Worm (Caenorhabditis elegans) whole organism, late embryonic: ENCODE results near the gene F25B4.8.

Experiments used
- C08G9.2 ChIP-seq: sonication (generic microtip); optimal IDR thresholded peaks from 2 replicates; lab custom pipeline; 2016; ENCODE audit warnings: mild to moderate bottlenecking, missing genetic modification characterization, moderate library complexity, missing compliant biosample characterization
- K02D7.2 ChIP-seq: sonication (generic microtip); optimal IDR thresholded peaks from 2 replicates; lab custom pipeline; 2017; ENCODE audit warnings: mild to moderate bottlenecking, missing genetic modification characterization, missing compliant biosample characterization
- K09A11.1 ChIP-seq: sonication (generic microtip); optimal IDR thresholded peaks from 2 replicates; lab custom pipeline; 2017; ENCODE audit warnings: antibody characterized with exemption, mild to moderate bottlenecking, missing genetic modification characterization, missing compliant biosample characterization; ENCODE audit not compliant: insufficient read depth
- T23F11.4 ChIP-seq: fragments of 200-800 bp; sonication (Bioruptor generic); optimal IDR thresholded peaks from 2 replicates; lab custom pipeline; 2018; ENCODE audit warnings: mild to moderate bottlenecking, missing genetic modification characterization, missing compliant biosample characterization
- ama-1 ChIP-seq: fragments of 150-350 bp; optimal IDR thresholded peaks from 2 replicates; lab custom pipeline; 2014
- ceh-2 ChIP-seq: sonication (generic microtip); optimal IDR thresholded peaks from 2 replicates; lab custom pipeline; 2016; ENCODE audit warnings: missing genotype, missing genetic modification characterization, missing compliant biosample characterization
- ceh-48 ChIP-seq: sonication (generic microtip); optimal IDR thresholded peaks from 2 replicates; lab custom pipeline; 2016; ENCODE audit warnings: missing genetic modification characterization, inconsistent platforms, missing compliant biosample characterization
- elt-2 ChIP-seq: sonication (generic microtip); optimal IDR thresholded peaks from 2 replicates; lab custom pipeline; 2016; ENCODE audit warnings: missing genetic modification reagents, missing genetic modification characterization, missing compliant biosample characterization
- ets-4 ChIP-seq: sonication (generic microtip); optimal IDR thresholded peaks from 2 replicates; lab custom pipeline; 2016; ENCODE audit warnings: missing genetic modification characterization, missing compliant biosample characterization
- fkh-10 ChIP-seq: fragments of 150-350 bp; optimal IDR thresholded peaks from 2 replicates; lab custom pipeline; 2014; ENCODE audit warnings: missing biosample characterization, missing genetic modification reagents, missing genetic modification characterization
- hlh-13 ChIP-seq: fragments of 200-800 bp; sonication (Bioruptor generic); optimal IDR thresholded peaks from 2 replicates; lab custom pipeline; 2018; ENCODE audit warnings: mild to moderate bottlenecking, missing genetic modification characterization, missing compliant biosample characterization
- hlh-6 ChIP-seq: sonication (generic microtip); optimal IDR thresholded peaks from 2 replicates; lab custom pipeline; 2016; ENCODE audit warnings: missing genotype, missing genetic modification characterization, missing compliant biosample characterization
- madf-2 ChIP-seq: sonication (generic microtip); optimal IDR thresholded peaks from 2 replicates; lab custom pipeline; 2017; ENCODE audit warnings: missing genetic modification characterization, missing compliant biosample characterization
- nfya-1 ChIP-seq: sonication (generic microtip); optimal IDR thresholded peaks from 2 replicates; lab custom pipeline; 2017; ENCODE audit warnings: missing genetic modification characterization, mild to moderate bottlenecking, missing compliant biosample characterization, antibody characterized with exemption, moderate library complexity
- nhr-232 ChIP-seq: sonication (generic microtip); optimal IDR thresholded peaks from 2 replicates; lab custom pipeline; 2016; ENCODE audit warnings: missing genetic modification characterization, missing compliant biosample characterization
- pax-1 ChIP-seq: fragments of 150-350 bp; optimal IDR thresholded peaks from 2 replicates; lab custom pipeline; 2014; ENCODE audit warnings: missing biosample characterization, missing genetic modification characterization
- ref-2 ChIP-seq: sonication (generic microtip); optimal IDR thresholded peaks from 2 replicates; lab custom pipeline; 2016; ENCODE audit warnings: missing genetic modification characterization, missing compliant biosample characterization
- tbx-7 ChIP-seq: sonication (generic microtip); optimal IDR thresholded peaks from 2 replicates; lab custom pipeline; 2016; ENCODE audit warnings: missing genotype, missing genetic modification characterization, missing compliant biosample characterization
- unc-55 ChIP-seq: sonication (generic microtip); optimal IDR thresholded peaks from 2 replicates; lab custom pipeline; 2017; ENCODE audit warnings: missing biosample characterization, missing genetic modification reagents, missing genetic modification characterization
- unc-86 ChIP-seq: sonication (generic microtip); optimal IDR thresholded peaks from 2 replicates; lab custom pipeline; 2016; ENCODE audit warnings: missing genetic modification characterization, missing compliant biosample characterization
- zip-5 ChIP-seq: sonication (generic microtip); optimal IDR thresholded peaks from 2 replicates; lab custom pipeline; 2016; ENCODE audit warnings: missing genetic modification characterization, missing compliant biosample characterization

The F25B4.8 gene

ce11 chrV:5647359-5647758 lies 44.2 kb downstream of the F25B4.8 start, which contains the start of gene C14C11.4:
Gene C14C11.4, plus strand, starts transcription at chrV:5647610.
- TF ChIP-seq tbx-7 (no peak), pax-1 (tag; lab: Kevin White, UChicago) (no peak), ceh-48 (no peak), zip-5 (tag; lab: Kevin White, UChicago) (no peak), fkh-10 (GFP tag; lab: Kevin White, UChicago) (no peak), ceh-2 (no peak), nfya-1 (no peak), T23F11.4 (GFP tag; lab: Kevin White, UChicago) (no peak), unc-55 (no peak), K09A11.1 (tag; lab: Kevin White, UChicago) (no peak), K02D7.2 (tag; lab: Kevin White, UChicago) (no peak)

ce11 chrV:5644171-5644570 lies 47.3 kb downstream of the F25B4.8 start, which contains the start of gene srx-117:
Gene srx-117, plus strand, starts transcription at chrV:5644471.
- TF ChIP-seq hlh-6 (tag; lab: Kevin White, UChicago) (no peak), T23F11.4 (GFP tag; lab: Kevin White, UChicago) (no peak), ama-1 (no peak), ets-4 (no peak), hlh-13 (GFP tag; lab: Kevin White, UChicago) (no peak), unc-55 (no peak), unc-86 (tag; lab: Kevin White, UChicago) (no peak), ref-2 (tag; lab: Kevin White, UChicago) (no peak), nhr-232 (tag; lab: Kevin White, UChicago) (no peak), elt-2 (tag; lab: Kevin White, UChicago) (no peak), C08G9.2 (tag; lab: Kevin White, UChicago) (no peak), madf-2 (tag; lab: Kevin White, UChicago) (no peak)
